Fruit fly (Drosophila melanogaster) S2 (cell line): ENCODE data around the gene hll.

Source experiments
- CG8478 ChIP-seq: fragments of >200 bp; optimal IDR thresholded peaks from 2 replicates; lab custom pipeline; 2018
- CTCF ChIP-seq, 2 experiments: fragments of >200 bp; optimal IDR thresholded peaks; 2 replicates each; lab custom pipeline; 2018

Gene hll

DNA sequence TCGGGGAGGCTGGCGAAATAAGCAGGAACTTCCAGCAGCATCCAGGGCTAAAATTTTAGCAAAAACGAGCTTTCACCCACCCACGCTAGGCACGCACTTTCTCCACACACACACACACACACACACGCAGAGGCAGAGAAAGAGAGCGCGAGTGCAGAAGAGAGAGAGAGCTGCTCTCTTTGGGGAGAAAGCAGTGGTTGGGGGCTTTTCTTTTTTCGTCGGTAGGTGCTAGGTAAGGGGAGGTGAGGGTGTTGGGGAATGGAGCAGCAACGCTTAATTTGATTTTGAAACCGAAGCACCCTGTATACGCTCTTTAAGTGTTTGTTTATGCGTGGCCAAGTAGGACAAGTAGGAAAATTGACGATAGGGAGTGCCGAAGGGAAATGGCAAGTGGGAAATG is 27.5 kb downstream of the hll start:
- no peak for TF ChIP-seq CG8478
- no peak for TF ChIP-seq CTCF (optimal IDR thresholded peaks at IDR 0.05; lab: Kevin White, UChicago)

DNA sequence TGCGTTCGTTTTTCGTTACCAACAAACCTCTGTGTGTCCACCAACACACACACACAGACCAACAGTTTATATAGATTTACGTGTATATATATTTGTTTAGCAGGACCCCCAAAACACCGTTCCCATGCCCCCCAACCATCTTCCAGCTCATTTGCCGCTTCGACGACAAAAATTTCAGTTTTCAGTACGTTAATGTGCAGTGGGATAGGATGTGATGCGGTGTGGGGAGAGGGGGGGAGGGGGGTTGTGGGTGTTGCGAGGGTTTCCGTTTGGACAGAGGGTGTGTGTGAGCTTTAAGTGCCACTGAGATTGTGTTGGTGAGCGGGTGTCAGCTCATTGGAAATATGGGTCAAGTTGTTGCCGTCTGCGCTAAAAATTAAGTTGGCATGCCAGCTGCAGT is 28.1 kb downstream of the hll start:
- TF ChIP-seq CTCF (optimal IDR thresholded peaks at IDR 0.05; lab: Kevin White, UChicago) = no peak
- TF ChIP-seq CG8478 = no peak

DNA sequence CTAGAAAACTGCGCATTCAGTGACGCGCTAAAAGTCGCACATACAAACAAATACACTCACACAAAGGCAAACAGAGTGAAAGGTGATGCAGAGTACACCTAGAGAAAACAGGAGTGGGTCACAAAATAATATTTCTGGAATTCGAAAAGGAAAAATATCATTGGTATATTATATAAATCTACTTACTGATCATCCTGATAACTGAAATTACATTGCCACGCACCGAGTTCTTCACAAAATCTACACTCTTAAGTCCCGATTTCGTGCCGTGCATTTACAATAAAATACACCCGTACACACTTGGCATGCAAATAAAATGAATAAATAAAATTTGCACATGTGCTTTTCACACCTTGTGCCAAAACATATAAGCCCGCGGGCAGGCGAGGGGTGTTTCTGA is 43.4 kb downstream of the hll start:
- TF ChIP-seq CG8478 = no peak
